Worm (Caenorhabditis elegans) whole organism, dauer: Measurements from ENCODE around the gene M02G9.4.

ENCODE experiments used
- unc-62 ChIP-seq: sonication (generic microtip); optimal IDR thresholded peaks from 2 replicates; lab custom pipeline; 2017; ENCODE audit warnings: missing biosample characterization, missing genetic modification reagents, missing genetic modification characterization

M02G9.4 gene

ce11 chrII:10315252-10315651 is 1.9 kb upstream of the M02G9.4 start, which contains the start of gene idpp-8:
Gene idpp-8 (plus strand): TSS chrII:10315552.
- no peak for TF ChIP-seq unc-62 (GFP tag; lab: Kevin White, UChicago)

DNA sequence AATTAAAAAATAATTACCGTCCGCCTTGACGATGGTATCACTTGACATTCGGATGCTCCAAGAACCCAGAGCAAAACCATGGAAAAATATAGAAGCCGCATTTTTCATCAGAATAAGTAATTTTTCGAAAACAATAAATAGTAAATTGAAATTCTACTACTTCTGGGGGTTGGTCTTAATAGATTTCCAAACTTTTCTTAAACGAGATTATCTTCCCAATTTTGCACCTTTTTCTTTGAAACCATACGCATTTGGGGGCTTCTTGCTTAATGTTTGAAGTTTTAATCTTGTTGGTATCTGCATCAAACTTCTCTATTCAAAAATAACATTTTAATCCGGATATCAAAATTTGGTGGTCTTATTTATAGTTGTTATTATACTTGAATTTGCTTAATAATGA is 988 bp upstream of the M02G9.4 start, which contains the start of gene gcy-5:
Gene gcy-5 (minus strand): TSS at position 101 of the 400 bp plus-strand sequence.
- no peak for TF ChIP-seq unc-62 (GFP tag; lab: Kevin White, UChicago)

DNA sequence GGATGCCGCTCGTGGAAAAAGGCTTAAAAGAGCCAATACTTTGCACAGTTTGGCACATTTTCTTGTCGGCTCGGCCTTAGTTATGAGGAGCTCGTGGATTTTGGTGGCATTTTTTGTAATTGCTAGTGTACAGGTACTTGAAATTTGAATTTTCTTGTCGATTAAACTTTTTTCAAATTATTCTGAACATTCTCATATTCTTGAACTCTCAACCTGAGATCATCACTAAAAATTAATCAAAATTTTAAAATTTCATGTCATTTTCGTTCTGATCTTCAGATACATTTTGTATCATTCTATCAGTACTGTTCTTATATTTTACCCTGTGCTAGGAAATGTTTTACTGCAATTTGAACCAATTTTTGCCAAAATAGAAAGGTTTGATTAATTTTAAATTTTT is 4.3 kb downstream of the M02G9.4 start, which contains the start of gene idpp-4:
Gene idpp-4 (plus strand): TSS at position 51 of the 400 bp plus-strand sequence.
- TF ChIP-seq unc-62 (GFP tag; lab: Kevin White, UChicago): no peak

ce11 chrII:10325615-10326232 is 8.6 kb downstream of the M02G9.4 start, which contains the start of gene appg-1:
Gene appg-1 (plus strand): TSS chrII:10326041.
- TF ChIP-seq unc-62 (GFP tag; lab: Kevin White, UChicago): no peak

- no peak for TF ChIP-seq unc-62 (GFP tag; lab: Kevin White, UChicago)
Observed at ce11 chrII:10329754-10330153, 12.6 kb downstream of the M02G9.4 start.

- TF ChIP-seq unc-62 (GFP tag; lab: Kevin White, UChicago): no peak
Observed at ce11 chrII:10345012-10345411, 27.9 kb downstream of the M02G9.4 start, which contains the start of gene pro-2. Gene pro-2 (minus strand): TSS chrII:10345112.

DNA sequence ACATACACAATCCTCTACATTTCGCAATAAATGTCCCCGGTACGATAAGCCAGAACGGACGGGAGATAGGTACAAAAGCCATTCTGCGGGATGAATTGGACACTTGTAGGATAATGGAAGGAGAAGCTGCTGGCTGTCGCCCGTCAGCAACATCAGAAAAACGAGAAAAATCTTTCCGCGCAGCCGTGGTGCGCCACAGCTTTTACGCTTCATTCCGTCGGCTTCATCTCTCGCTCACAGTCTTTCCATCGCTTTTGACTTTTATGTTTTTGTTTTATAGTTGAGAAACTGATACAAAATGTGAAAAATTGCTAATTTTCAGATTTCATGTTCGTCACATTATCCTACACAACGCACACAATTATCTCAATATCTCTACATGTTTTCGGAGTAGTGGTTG is 29.0 kb downstream of the M02G9.4 start, which contains the start of gene C07E3.10:
Gene C07E3.10 (plus strand): TSS at position 301 of the 400 bp plus-strand sequence.
- TF ChIP-seq unc-62 (GFP tag; lab: Kevin White, UChicago): no peak

ce11 chrII:10349915-10350314 is 32.8 kb downstream of the M02G9.4 start, which contains the start of gene stip-1:
Gene stip-1 (minus strand): TSS chrII:10350012.
- no peak for TF ChIP-seq unc-62 (GFP tag; lab: Kevin White, UChicago)

ce11 chrII:10350487-10350886 is 33.4 kb downstream of the M02G9.4 start, which contains the start of gene C07E3.9:
Gene C07E3.9 (plus strand): TSS chrII:10350756.
- TF ChIP-seq unc-62 (GFP tag; lab: Kevin White, UChicago): no peak

- TF ChIP-seq unc-62 (GFP tag; lab: Kevin White, UChicago): no peak
Observed at ce11 chrII:10351963-10352362, 34.9 kb downstream of the M02G9.4 start, which contains the start of gene C07E3.8. Gene C07E3.8 (plus strand): TSS chrII:10352263.

DNA sequence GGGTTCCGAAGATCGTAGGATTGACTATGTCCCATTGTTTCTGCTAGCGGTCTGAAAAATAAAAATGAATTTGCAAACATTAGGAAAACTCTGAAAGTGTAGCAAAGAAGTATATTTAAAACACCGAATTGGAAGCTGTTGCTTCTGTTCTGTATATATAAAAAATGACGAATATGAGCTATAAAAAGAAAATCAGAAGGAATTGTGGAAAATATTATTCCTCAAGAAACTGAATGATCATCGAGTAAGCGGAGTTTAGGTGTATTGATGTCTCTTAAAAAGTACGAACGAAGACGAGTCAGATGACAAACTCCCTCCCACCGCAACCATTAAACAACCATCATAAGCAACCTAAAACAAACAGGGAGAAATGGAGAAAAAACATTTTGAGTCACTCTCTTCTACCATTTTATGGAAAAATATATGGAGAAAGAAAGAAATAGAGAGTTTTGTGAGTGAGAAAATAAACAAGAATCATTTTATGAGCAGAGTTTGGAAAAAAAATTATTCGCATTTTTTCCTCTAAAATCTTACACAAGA is 40.4 kb downstream of the M02G9.4 start, which contains the start of gene C07E3.3:
Gene C07E3.3 (minus strand): TSS at position 51 of the 540 bp plus-strand sequence.
- TF ChIP-seq unc-62 (GFP tag; lab: Kevin White, UChicago): no peak

- TF ChIP-seq unc-62 (GFP tag; lab: Kevin White, UChicago): no peak
Observed at ce11 chrII:10360487-10360886, 43.4 kb downstream of the M02G9.4 start, which contains the start of gene C07E3.4. Gene C07E3.4 (plus strand): TSS chrII:10360787.

ce11 chrII:10367202-10367601 is 50.1 kb downstream of the M02G9.4 start, which contains the start of gene ceh-57:
Gene ceh-57 (minus strand): TSS chrII:10367296.
- TF ChIP-seq unc-62 (GFP tag; lab: Kevin White, UChicago): no peak
